Fruit fly (Drosophila melanogaster) whole organism, embryonic: ENCODE results near the gene CG43338.

Experiments
- Bgb ChIP-seq: fragments of 200-800 bp; sonication (Bioruptor generic); IDR thresholded peaks from 2 replicates; pipeline ENCODE4 v1.3.6; 2022; ENCODE audit warnings: missing biosample characterization, missing genetic modification characterization; ENCODE audit not compliant: partially characterized antibody
- CG10209 ChIP-seq: fragments of 200-800 bp; sonication (Bioruptor generic); optimal IDR thresholded peaks from 3 replicates; lab custom pipeline; 2017; ENCODE audit warnings: missing biosample characterization, mild to moderate bottlenecking, missing genetic modification characterization, missing genetic modification reagents
- CG12104 ChIP-seq: fragments of 200-800 bp; sonication (Bioruptor generic); optimal IDR thresholded peaks from 3 replicates; lab custom pipeline; 2016; ENCODE audit warnings: missing biosample characterization, missing genetic modification characterization
- CG14441 ChIP-seq: fragments of 200-800 bp; sonication (Bioruptor generic); IDR thresholded peaks from 2 replicates; pipeline ENCODE4 v1.3.6; 2022; ENCODE audit warnings: missing biosample characterization, missing genetic modification characterization
- CG15269 ChIP-seq: fragments of 200-800 bp; sonication (Bioruptor generic); optimal IDR thresholded peaks from 2 replicates; lab custom pipeline; 2018; ENCODE audit warnings: missing biosample characterization, mild to moderate bottlenecking, missing genetic modification characterization, moderate library complexity
- CG1603 ChIP-seq: fragments of 200-800 bp; sonication (Bioruptor generic); optimal IDR thresholded peaks from 2 replicates; lab custom pipeline; 2019; ENCODE audit warnings: missing biosample characterization, mild to moderate bottlenecking, missing genetic modification characterization, moderate library complexity
- CG16815 ChIP-seq: fragments of 200-800 bp; sonication (Bioruptor generic); optimal IDR thresholded peaks from 3 replicates; lab custom pipeline; 2017; ENCODE audit warnings: missing biosample characterization, mild to moderate bottlenecking, missing genetic modification characterization
- CG2129 ChIP-seq: fragments of 200-800 bp; sonication (Bioruptor generic); IDR thresholded peaks from 2 replicates; pipeline ENCODE4 v1.3.6; 2022; ENCODE audit warnings: missing biosample characterization, missing genetic modification characterization; ENCODE audit not compliant: partially characterized antibody
- CG30403 ChIP-seq: fragments of 200-800 bp; sonication (Bioruptor generic); optimal IDR thresholded peaks from 3 replicates; lab custom pipeline; 2016; ENCODE audit warnings: missing biosample characterization, missing genetic modification characterization
- CG5245 ChIP-seq: fragments of 200-800 bp; sonication (Bioruptor generic); optimal IDR thresholded peaks from 3 replicates; lab custom pipeline; 2016; ENCODE audit warnings: missing biosample characterization, missing genetic modification characterization
- CG6689 ChIP-seq: fragments of 200-800 bp; sonication (Bioruptor generic); IDR thresholded peaks from 2 replicates; pipeline ENCODE4 v1.3.6; 2022; ENCODE audit warnings: missing biosample characterization, missing genetic modification characterization
- CG8765 ChIP-seq: fragments of 200-800 bp; sonication (Bioruptor generic); IDR thresholded peaks from 2 replicates; pipeline ENCODE4 v1.3.6; 2022; ENCODE audit warnings: missing biosample characterization, missing genetic modification characterization
- CG9727 ChIP-seq: fragments of 200-800 bp; sonication (Bioruptor generic); optimal IDR thresholded peaks from 3 replicates; lab custom pipeline; 2017; ENCODE audit warnings: missing biosample characterization, mild to moderate bottlenecking, missing genetic modification characterization
- CHES-1-like ChIP-seq: fragments of 200-800 bp; sonication (Bioruptor generic); optimal IDR thresholded peaks from 2 replicates; lab custom pipeline; 2016; ENCODE audit warnings: missing biosample characterization, missing genetic modification characterization
- D ChIP-seq, 2 experiments: fragments of 200-800 bp in 1 of 2; fragments of >200 bp in 1 of 2; sonication (Bioruptor generic) in 1 of 2; optimal IDR thresholded peaks; 2 replicates in 1 of 2; 3 replicates in 1 of 2; lab custom pipeline; 2017; ENCODE audit warnings: mild to moderate bottlenecking in 1 of 2, missing biosample characterization in 1 of 2, missing genetic modification characterization in 1 of 2, missing genetic modification reagents in 1 of 2
- Dbx ChIP-seq: fragments of 200-800 bp; sonication (Bioruptor generic); IDR thresholded peaks from 3 replicates; pipeline ENCODE4 v1.3.6; 2022; ENCODE audit warnings: missing biosample characterization, missing genetic modification characterization
- Dp ChIP-seq: fragments of 200-800 bp; sonication (Bioruptor generic); optimal IDR thresholded peaks from 2 replicates; lab custom pipeline; 2018; ENCODE audit warnings: missing biosample characterization, mild to moderate bottlenecking, missing genetic modification characterization, moderate library complexity
- Eip74EF ChIP-seq, 2 experiments: fragments of 200-800 bp in 1 of 2; fragments of >200 bp in 1 of 2; sonication (Bioruptor generic) in 1 of 2; optimal IDR thresholded peaks; 2 replicates each; lab custom pipeline; 2017 to 2019; ENCODE audit warnings: missing biosample characterization in 2 of 2, missing genetic modification characterization in 2 of 2, mild to moderate bottlenecking in 1 of 2, moderate library complexity in 1 of 2
- Fer2 ChIP-seq: fragments of 200-800 bp; sonication (Bioruptor generic); optimal IDR thresholded peaks from 2 replicates; lab custom pipeline; 2018; ENCODE audit warnings: missing biosample characterization, mild to moderate bottlenecking, missing genetic modification characterization, moderate library complexity
- HLH4C ChIP-seq: fragments of 200-800 bp; sonication (Bioruptor generic); IDR thresholded peaks from 3 replicates; pipeline ENCODE4 v1.3.6; 2022; ENCODE audit warnings: missing biosample characterization, missing genetic modification characterization; ENCODE audit not compliant: partially characterized antibody
- HmgD ChIP-seq: fragments of 200-800 bp; sonication (Bioruptor generic); optimal IDR thresholded peaks from 3 replicates; lab custom pipeline; 2016; ENCODE audit warnings: missing biosample characterization, missing genetic modification characterization
- Hr78 ChIP-seq, 2 experiments: fragments of 200-800 bp in 1 of 2; fragments of >200 bp in 1 of 2; sonication (Bioruptor generic) in 1 of 2; optimal IDR thresholded peaks; 2 replicates each; lab custom pipeline; 2017 to 2019; ENCODE audit warnings: missing biosample characterization in 2 of 2, missing genetic modification characterization in 2 of 2, mild to moderate bottlenecking in 1 of 2, moderate library complexity in 1 of 2
- Lpt ChIP-seq: fragments of >200 bp; optimal IDR thresholded peaks from 2 replicates; lab custom pipeline; 2018; ENCODE audit warnings: missing biosample characterization, missing genetic modification characterization
- Mrtf ChIP-seq: fragments of 200-800 bp; sonication (Bioruptor generic); IDR thresholded peaks from 3 replicates; pipeline ENCODE4 v1.3.6; 2022; ENCODE audit warnings: missing biosample characterization, missing genetic modification characterization
- NC2α ChIP-seq: fragments of 200-800 bp; sonication (Bioruptor generic); optimal IDR thresholded peaks from 2 replicates; lab custom pipeline; 2016; ENCODE audit warnings: missing biosample characterization, missing genetic modification characterization
- Oaz ChIP-seq: fragments of 200-800 bp; sonication (Bioruptor generic); IDR thresholded peaks from 2 replicates; pipeline ENCODE4 v1.3.6; 2022; ENCODE audit warnings: missing biosample characterization, missing genetic modification characterization
- Optix ChIP-seq: fragments of 200-800 bp; sonication (Bioruptor generic); IDR thresholded peaks from 3 replicates; pipeline ENCODE4 v1.3.6; 2022; ENCODE audit warnings: missing biosample characterization, missing genetic modification characterization
- Sox102F ChIP-seq: fragments of 200-800 bp; sonication (Bioruptor generic); optimal IDR thresholded peaks from 2 replicates; lab custom pipeline; 2018; ENCODE audit warnings: missing biosample characterization, mild to moderate bottlenecking, missing genetic modification characterization, moderate library complexity
- Spps ChIP-seq: fragments of 200-800 bp; sonication (Bioruptor generic); optimal IDR thresholded peaks from 2 replicates; lab custom pipeline; 2018; ENCODE audit warnings: missing biosample characterization, mild to moderate bottlenecking, missing genetic modification characterization
- Trl ChIP-seq, 3 experiments: fragments of >200 bp in 2 of 3; fragments of 200-800 bp in 1 of 3; sonication (Bioruptor generic) in 1 of 3; optimal IDR thresholded peaks; 2 replicates in 1 of 3; 3 replicates in 2 of 3; lab custom pipeline; 2016 to 2017; ENCODE audit warnings: missing biosample characterization in 1 of 3, missing genetic modification characterization in 1 of 3
- ac ChIP-seq: fragments of 200-800 bp; sonication (Bioruptor generic); optimal IDR thresholded peaks from 3 replicates; lab custom pipeline; 2017; ENCODE audit warnings: missing biosample characterization, mild to moderate bottlenecking, missing genetic modification characterization
- btn ChIP-seq: fragments of 200-800 bp; sonication (Bioruptor generic); optimal IDR thresholded peaks from 2 replicates; lab custom pipeline; 2016; ENCODE audit warnings: missing biosample characterization, missing genetic modification characterization
- caup ChIP-seq: fragments of 200-800 bp; sonication (Bioruptor generic); optimal IDR thresholded peaks from 3 replicates; lab custom pipeline; 2017; ENCODE audit warnings: missing biosample characterization, mild to moderate bottlenecking, missing genetic modification characterization, moderate library complexity; ENCODE audit not compliant: severe bottlenecking
- crp ChIP-seq, 2 experiments: fragments of 200-800 bp; sonication (Bioruptor generic); optimal IDR thresholded peaks; 2 replicates in 1 of 2; 3 replicates in 1 of 2; lab custom pipeline; 2017; ENCODE audit warnings: missing biosample characterization in 2 of 2, missing genetic modification characterization in 2 of 2, mild to moderate bottlenecking in 1 of 2, moderate library complexity in 1 of 2
- da ChIP-seq: fragments of 200-800 bp; sonication (Bioruptor generic); optimal IDR thresholded peaks from 2 replicates; lab custom pipeline; 2016; ENCODE audit warnings: missing biosample characterization, missing genetic modification characterization
- fd64A ChIP-seq: fragments of 200-800 bp; sonication (Bioruptor generic); optimal IDR thresholded peaks from 3 replicates; lab custom pipeline; 2018; ENCODE audit warnings: missing biosample characterization, mild to moderate bottlenecking, missing genetic modification characterization
- gsb-n ChIP-seq: fragments of 200-800 bp; sonication (Bioruptor generic); optimal IDR thresholded peaks from 3 replicates; lab custom pipeline; 2018; ENCODE audit warnings: missing biosample characterization, mild to moderate bottlenecking, missing genetic modification characterization
- mirr ChIP-seq: fragments of 200-800 bp; sonication (Bioruptor generic); optimal IDR thresholded peaks from 3 replicates; lab custom pipeline; 2018; ENCODE audit warnings: missing biosample characterization, mild to moderate bottlenecking, missing genetic modification characterization
- nerfin-1 ChIP-seq: fragments of 200-800 bp; sonication (Bioruptor generic); optimal IDR thresholded peaks from 3 replicates; lab custom pipeline; 2019; ENCODE audit warnings: missing biosample characterization, mild to moderate bottlenecking, missing genetic modification characterization, moderate library complexity
- pnt ChIP-seq: fragments of 200-800 bp; sonication (Bioruptor generic); optimal IDR thresholded peaks from 3 replicates; lab custom pipeline; 2016; ENCODE audit warnings: missing biosample characterization, missing genetic modification characterization
- pros ChIP-seq: fragments of 200-800 bp; sonication (Bioruptor generic); optimal IDR thresholded peaks from 3 replicates; lab custom pipeline; 2019; ENCODE audit warnings: missing biosample characterization, mild to moderate bottlenecking, missing genetic modification characterization, moderate library complexity
- sc ChIP-seq, 3 experiments: fragments of >200 bp in 2 of 3; fragments of 200-800 bp in 1 of 3; sonication (Bioruptor generic) in 1 of 3; optimal IDR thresholded peaks; 2 replicates in 2 of 3; 3 replicates in 1 of 3; lab custom pipeline; 2017; ENCODE audit warnings: mild to moderate bottlenecking in 1 of 3, missing biosample characterization in 1 of 3, missing genetic modification characterization in 1 of 3, missing genetic modification reagents in 1 of 3
- schlank ChIP-seq: fragments of 200-800 bp; sonication (Bioruptor generic); optimal IDR thresholded peaks from 2 replicates; lab custom pipeline; 2018; ENCODE audit warnings: missing biosample characterization, mild to moderate bottlenecking, missing genetic modification characterization
- slp2 ChIP-seq: fragments of 200-800 bp; sonication (Bioruptor generic); optimal IDR thresholded peaks from 2 replicates; lab custom pipeline; 2016; ENCODE audit warnings: missing biosample characterization, missing genetic modification characterization
- tio ChIP-seq: fragments of 200-800 bp; sonication (Bioruptor generic); optimal IDR thresholded peaks from 2 replicates; lab custom pipeline; 2017; ENCODE audit warnings: missing biosample characterization, missing genetic modification characterization, inconsistent platforms
- zfh2 ChIP-seq: fragments of 200-800 bp; sonication (Bioruptor generic); optimal IDR thresholded peaks from 2 replicates; lab custom pipeline; 2016; ENCODE audit warnings: missing biosample characterization, missing genetic modification characterization

The CG43338 gene

DNA sequence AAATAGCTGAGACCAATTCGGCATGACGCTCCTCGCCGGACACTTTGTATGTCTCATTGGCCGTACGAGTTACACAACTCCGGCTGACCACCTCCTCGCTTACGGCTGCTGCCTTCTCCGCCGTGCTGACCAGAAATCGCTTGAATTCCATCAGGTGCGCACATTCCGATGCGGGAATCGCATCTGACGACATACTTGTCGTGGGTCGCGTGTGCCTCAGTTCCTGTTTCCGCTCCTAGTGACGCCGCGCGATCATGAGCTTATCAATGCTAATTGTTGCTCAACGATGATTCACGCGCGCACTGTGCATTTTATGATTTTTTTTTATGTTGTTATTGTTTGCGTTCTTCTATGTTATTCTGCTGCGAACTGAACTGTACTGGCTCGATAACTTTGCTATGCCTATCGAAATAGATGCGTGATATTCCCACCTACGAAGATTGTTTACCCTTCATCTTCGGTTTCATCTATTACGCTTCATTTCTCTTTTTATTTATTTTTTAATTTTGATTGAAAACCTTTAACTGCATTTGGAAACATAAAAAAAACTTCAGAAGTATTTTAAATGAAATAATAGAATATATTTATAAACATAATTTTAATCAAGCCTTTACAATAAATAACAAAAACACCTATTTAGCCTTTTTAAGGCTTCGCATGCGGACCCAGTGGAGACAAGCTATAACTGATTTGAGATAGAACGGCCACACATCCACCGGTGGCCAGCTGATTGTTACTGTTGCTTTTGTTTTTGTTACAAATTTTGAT lies 31.9 kb upstream of the CG43338 start, which contains the start of the genes CG10376 and CG10343 (continued):
- TF ChIP-seq CG15269, result peak; percentile 92
- TF ChIP-seq nerfin-1, result peak; percentile 99
- peak; percentile 91 for TF ChIP-seq CG10209 (GFP tag; lab: Kevin White, UChicago)
- TF ChIP-seq zfh2 (GFP tag; lab: Kevin White, UChicago), result peak; percentile 66
- TF ChIP-seq Spps, result peak; percentile 72
- TF ChIP-seq CG9727 (GFP tag; lab: Kevin White, UChicago), result peak; percentile 89
- peak; percentile 67; the same call in 2 of the 3 replicates for TF ChIP-seq HLH4C (GFP tag; lab: Robert Waterston, UW)
- no peak for TF ChIP-seq fd64A (GFP tag; lab: Kevin White, UChicago)
- peak; percentile 82 for TF ChIP-seq CG12104 (GFP tag; lab: Kevin White, UChicago)
- peak; percentile 31 for TF ChIP-seq CG1603
- no peak for TF ChIP-seq da
- peak; percentile 35 to 68 for TF ChIP-seq Eip74EF (GFP tag; optimal IDR thresholded peaks at IDR 0.05; lab: Kevin White, UChicago)
- TF ChIP-seq CHES-1-like, result peak; percentile 49
- TF ChIP-seq crp (GFP tag; optimal IDR thresholded peaks at IDR 0.05; lab: Kevin White, UChicago), result peak; percentile 83 to 96
- peak; percentile 91 for TF ChIP-seq CG16815
- TF ChIP-seq Fer2 (tag; lab: Kevin White, UChicago), result peak; percentile 88
- TF ChIP-seq caup (GFP tag; lab: Kevin White, UChicago), result peak; percentile 83
- TF ChIP-seq Lpt (GFP tag; lab: Kevin White, UChicago), result no peak
- peak; percentile 21 for TF ChIP-seq Dp (GFP tag; lab: Kevin White, UChicago)
- no peak for TF ChIP-seq ac
- peak; percentile 82 for TF ChIP-seq CG14441 (GFP tag; lab: Robert Waterston, UW)
- TF ChIP-seq pros (GFP tag; lab: Kevin White, UChicago), result no peak
- TF ChIP-seq gsb-n (tag; lab: Kevin White, UChicago), result peak; percentile 90
- peak; percentile 89 for TF ChIP-seq CG6689 (GFP tag; lab: Robert Waterston, UW)
- 0 out of 3 replicates have a peak, but pooled peaks have one; percentile 41 for TF ChIP-seq Optix (GFP tag; lab: Robert Waterston, UW)
- TF ChIP-seq CG5245 (GFP tag; lab: Kevin White, UChicago), result peak; percentile 47
- peak; percentile 51 for TF ChIP-seq schlank (tag; lab: Kevin White, UChicago)
- peak; percentile 28 for TF ChIP-seq mirr (GFP tag; lab: Kevin White, UChicago)
- peak; percentile 85 for TF ChIP-seq CG8765 (GFP tag; lab: Robert Waterston, UW)
- TF ChIP-seq Sox102F (GFP tag; lab: Kevin White, UChicago), result peak; percentile 91
- no peak for TF ChIP-seq NC2α (GFP tag; lab: Kevin White, UChicago)
- TF ChIP-seq CG30403 (GFP tag; lab: Kevin White, UChicago), result peak; percentile 94
- no peak for TF ChIP-seq sc (optimal IDR thresholded peaks at IDR 0.05; lab: Kevin White, UChicago)
- TF ChIP-seq sc (GFP tag; optimal IDR thresholded peaks at IDR 0.05; lab: Kevin White, UChicago), result peak; percentile 76
- TF ChIP-seq CG2129 (GFP tag; lab: Robert Waterston, UW), result no peak
- TF ChIP-seq Bgb (GFP tag; lab: Robert Waterston, UW), result peak; percentile 55; the same call in 1 of the 2 replicates
- TF ChIP-seq Dbx (GFP tag; lab: Robert Waterston, UW), result peak; percentile 90
- no peak for TF ChIP-seq HmgD (GFP tag; lab: Kevin White, UChicago)
- TF ChIP-seq D (optimal IDR thresholded peaks at IDR 0.05; lab: Kevin White, UChicago), result no peak
- peak; percentile 83 for TF ChIP-seq D (GFP tag; optimal IDR thresholded peaks at IDR 0.05; lab: Kevin White, UChicago)
- TF ChIP-seq tio, result peak; percentile 89
- no peak for TF ChIP-seq Trl (optimal IDR thresholded peaks at IDR 0.05; lab: Kevin White, UChicago)
- peak; percentile 48 for TF ChIP-seq Trl (GFP tag; optimal IDR thresholded peaks at IDR 0.05; lab: Kevin White, UChicago)
- peak; percentile 81 for TF ChIP-seq Mrtf (GFP tag; lab: Robert Waterston, UW)
- TF ChIP-seq slp2, result peak; percentile 39
- TF ChIP-seq Hr78 (GFP tag; optimal IDR thresholded peaks at IDR 0.05; lab: Kevin White, UChicago), result no peak
- peak; percentile 60 for TF ChIP-seq pnt (GFP tag; lab: Kevin White, UChicago)
- TF ChIP-seq btn, result no peak
- TF ChIP-seq Oaz (GFP tag; lab: Robert Waterston, UW), result peak; percentile 76
